Worm (Caenorhabditis elegans) whole organism, L3 larva: ENCODE data around the gene R05G6.4.

Experiments
- ama-1 ChIP-seq: fragments of 150-350 bp; optimal IDR thresholded peaks from 2 replicates; lab custom pipeline; 2018
- fkh-10 ChIP-seq: sonication (generic microtip); optimal IDR thresholded peaks from 2 replicates; lab custom pipeline; 2017; ENCODE audit warnings: missing biosample characterization, missing genetic modification reagents, missing genetic modification characterization
- nhr-23 ChIP-seq: fragments of 150-350 bp; optimal IDR thresholded peaks from 2 replicates; lab custom pipeline; 2014; ENCODE audit warnings: missing biosample characterization, missing genetic modification reagents, missing genetic modification characterization
- zag-1 ChIP-seq: fragments of 150-350 bp; optimal IDR thresholded peaks from 2 replicates; lab custom pipeline; 2014; ENCODE audit warnings: missing biosample characterization, missing genetic modification characterization

ce11 chrIV:7558653-7559052, 45.6 kb downstream of the R05G6.4 start:
- TF ChIP-seq fkh-10 (GFP tag; lab: Kevin White, UChicago) (no peak), nhr-23 (tag; lab: Kevin White, UChicago) (no peak), ama-1 (lab: Kevin White, UChicago) (no peak), zag-1 (tag; lab: Kevin White, UChicago) (no peak)
